Worm (Caenorhabditis elegans): ENCODE data around the gene F47E1.20.

DNA sequence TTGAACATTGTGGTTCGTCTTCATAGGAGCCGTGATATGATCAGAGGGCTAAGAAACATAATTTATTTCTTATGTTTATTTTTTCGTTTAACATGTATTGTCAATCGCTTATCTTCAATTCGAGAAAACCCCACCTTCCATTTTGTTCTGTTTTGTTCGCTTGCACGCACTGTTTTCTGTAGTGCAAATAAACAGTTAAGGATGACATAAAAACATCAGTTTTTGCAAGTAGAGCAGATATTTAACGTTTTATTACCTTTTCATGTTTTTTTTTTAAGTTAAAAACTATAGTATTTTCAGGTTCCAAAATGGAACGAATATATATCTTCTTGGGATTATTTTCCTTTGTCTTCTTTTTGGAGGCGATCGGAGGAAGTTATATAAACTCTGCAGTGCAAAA, 8.6 kb downstream of the F47E1.20 start, which contains the start of gene F47E1.2:
- TF ChIP-seq unc-86 (tag; optimal IDR thresholded peaks at IDR 0.05) (no peak), lin-15B (tag; optimal IDR thresholded peaks at IDR 0.05) (no peak), ces-1 (GFP tag; optimal IDR thresholded peaks at IDR 0.05) (no peak), lsy-2 (tag; optimal IDR thresholded peaks at IDR 0.05) (no peak), ceh-63 (GFP tag; optimal IDR thresholded peaks at IDR 0.05) (no peak)

All from whole organism, L1 larva.